Worm (Caenorhabditis elegans) whole organism, young adult: ENCODE measurements around the gene lys-10.

Source experiments
- Y53G8AR.9 ChIP-seq: fragments of 200-800 bp; sonication (Bioruptor generic); conservative IDR thresholded peaks from 2 replicates; pipeline ENCODE4 v1.3.6; 2022; ENCODE audit warnings: missing genetic modification reagents, missing genetic modification characterization, missing compliant biosample characterization
- ama-1 ChIP-seq, 3 experiments: fragments of 150-350 bp in 1 of 3; sonication (generic microtip) in 2 of 3; optimal IDR thresholded peaks; 2 replicates each; lab custom pipeline; 2014 to 2018; ENCODE audit warnings: missing biosample characterization in 2 of 3, missing genetic modification characterization in 2 of 3, missing genetic modification reagents in 2 of 3
- him-1 ChIP-seq: sonication (generic microtip); optimal IDR thresholded peaks from 2 replicates; lab custom pipeline; 2016; ENCODE audit warnings: missing genotype, missing genetic modification reagents, missing genetic modification characterization, missing compliant biosample characterization
- sdz-38 ChIP-seq: sonication (generic microtip); optimal IDR thresholded peaks from 2 replicates; lab custom pipeline; 2016; ENCODE audit warnings: missing genotype, missing genetic modification characterization, missing compliant biosample characterization

DNA sequence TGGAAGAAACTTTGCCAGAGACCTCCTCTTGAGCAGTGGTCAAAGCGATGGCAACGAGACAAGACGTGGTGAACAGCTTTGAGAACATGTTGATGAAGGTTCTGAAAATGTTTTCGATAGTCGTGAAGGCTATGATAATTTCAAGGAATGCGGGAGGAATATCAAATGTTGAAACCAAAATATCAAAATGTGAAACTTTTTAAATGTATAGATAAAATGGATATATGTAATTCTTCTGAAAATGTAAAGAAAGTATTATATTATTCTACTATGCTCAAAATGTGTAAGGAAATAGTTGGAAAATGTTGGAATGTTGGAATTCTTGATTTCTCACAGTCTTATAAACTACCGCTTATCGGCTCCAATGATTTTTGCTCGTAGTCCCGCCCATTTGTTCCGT lies 36.5 kb downstream of the lys-10 start, which contains the start of gene D2096.6:
- TF ChIP-seq ama-1 (optimal IDR thresholded peaks at IDR 0.05; lab: Kevin White, UChicago) (no peak), ama-1 (GFP tag; optimal IDR thresholded peaks at IDR 0.05; lab: Kevin White, UChicago) (no peak), sdz-38 (no peak), him-1 (tag; lab: Kevin White, UChicago) (no peak), Y53G8AR.9 (GFP tag; lab: Robert Waterston, UW) (no peak)
